Fruit fly (Drosophila melanogaster) whole organism, embryonic: ENCODE data around the gene Gclc.

Source experiments
- CG10321 ChIP-seq: fragments of 200-800 bp; sonication (Bioruptor generic); IDR thresholded peaks from 2 replicates; pipeline ENCODE4 v1.3.6; 2022; ENCODE audit warnings: missing biosample characterization, missing genetic modification characterization
- CG10565 ChIP-seq: fragments of 200-800 bp; sonication (Bioruptor generic); optimal IDR thresholded peaks from 3 replicates; lab custom pipeline; 2016; ENCODE audit warnings: missing biosample characterization, mild to moderate bottlenecking, missing genetic modification characterization
- CG12155 ChIP-seq: fragments of 200-800 bp; sonication (Bioruptor generic); optimal IDR thresholded peaks from 3 replicates; lab custom pipeline; 2016; ENCODE audit warnings: missing biosample characterization, missing genetic modification characterization
- CG12219 ChIP-seq: fragments of 200-800 bp; sonication (Bioruptor generic); optimal IDR thresholded peaks from 3 replicates; lab custom pipeline; 2018; ENCODE audit warnings: missing biosample characterization, mild to moderate bottlenecking, missing genetic modification characterization
- CG14667 ChIP-seq: fragments of 200-800 bp; sonication (Bioruptor generic); IDR thresholded peaks from 2 replicates; pipeline ENCODE4 v1.3.6; 2022; ENCODE audit warnings: missing biosample characterization, missing genetic modification characterization
- CG14965 ChIP-seq: fragments of 200-800 bp; sonication (Bioruptor generic); optimal IDR thresholded peaks from 2 replicates; lab custom pipeline; 2016; ENCODE audit warnings: missing biosample characterization, missing genetic modification characterization, borderline replicate concordance
- CG15479 ChIP-seq: fragments of 200-800 bp; sonication (Bioruptor generic); optimal IDR thresholded peaks from 3 replicates; lab custom pipeline; 2019; ENCODE audit warnings: missing biosample characterization, mild to moderate bottlenecking, missing genetic modification characterization, moderate library complexity
- CG18262 ChIP-seq: fragments of 200-800 bp; optimal IDR thresholded peaks from 3 replicates; lab custom pipeline; 2019; ENCODE audit warnings: missing biosample characterization, mild to moderate bottlenecking, missing genetic modification characterization, moderate library complexity
- CG3407 ChIP-seq: fragments of 200-800 bp; sonication (Bioruptor generic); optimal IDR thresholded peaks from 2 replicates; lab custom pipeline; 2018; ENCODE audit warnings: missing biosample characterization, mild to moderate bottlenecking, missing genetic modification characterization
- CG34224 ChIP-seq: fragments of 200-800 bp; sonication (Bioruptor generic); IDR thresholded peaks from 3 replicates; pipeline ENCODE4 v1.3.6; 2022; ENCODE audit warnings: missing biosample characterization, missing genetic modification characterization; ENCODE audit not compliant: partially characterized antibody
- CG3995 ChIP-seq: fragments of 200-800 bp; sonication (Bioruptor generic); optimal IDR thresholded peaks from 3 replicates; lab custom pipeline; 2016; ENCODE audit warnings: missing biosample characterization, missing genetic modification characterization
- CG6272 ChIP-seq: fragments of 200-800 bp; sonication (Bioruptor generic); IDR thresholded peaks from 2 replicates; pipeline ENCODE4 v1.3.6; 2022; ENCODE audit warnings: missing biosample characterization, missing genetic modification characterization
- CG6689 ChIP-seq: fragments of 200-800 bp; sonication (Bioruptor generic); IDR thresholded peaks from 2 replicates; pipeline ENCODE4 v1.3.6; 2022; ENCODE audit warnings: missing biosample characterization, missing genetic modification characterization
- CG7987 ChIP-seq: fragments of 200-800 bp; sonication (Bioruptor generic); optimal IDR thresholded peaks from 2 replicates; lab custom pipeline; 2018; ENCODE audit warnings: missing biosample characterization, mild to moderate bottlenecking, missing genetic modification characterization, moderate library complexity
- Chrac-16 ChIP-seq: fragments of 200-800 bp; sonication (Bioruptor generic); optimal IDR thresholded peaks from 3 replicates; lab custom pipeline; 2016; ENCODE audit warnings: missing biosample characterization, missing genetic modification characterization
- CkIIα-i1 ChIP-seq: fragments of 200-800 bp; sonication (Bioruptor generic); IDR thresholded peaks from 2 replicates; pipeline ENCODE4 v1.3.6; 2022; ENCODE audit warnings: missing biosample characterization, missing genetic modification characterization
- Dbx ChIP-seq: fragments of 200-800 bp; sonication (Bioruptor generic); IDR thresholded peaks from 3 replicates; pipeline ENCODE4 v1.3.6; 2022; ENCODE audit warnings: missing biosample characterization, missing genetic modification characterization
- Dll ChIP-seq: fragments of 200-800 bp; sonication (Bioruptor generic); IDR thresholded peaks from 4 replicates; pipeline ENCODE4 v1.3.6; 2022; ENCODE audit warnings: missing biosample characterization, missing genetic modification characterization; ENCODE audit not compliant: partially characterized antibody
- E2f1 ChIP-seq: fragments of 200-800 bp; sonication (Bioruptor generic); IDR thresholded peaks from 2 replicates; pipeline ENCODE4 v1.3.6; 2022; ENCODE audit warnings: missing biosample characterization, missing genetic modification characterization
- Ets65A ChIP-seq: fragments of 200-800 bp; sonication (Bioruptor generic); peaks from one replicate; lab custom pipeline; 2016; ENCODE audit warnings: missing biosample characterization, missing genetic modification characterization
- Gug ChIP-seq: fragments of 200-800 bp; sonication (Bioruptor generic); IDR thresholded peaks from 4 replicates; pipeline ENCODE4 v1.3.6; 2022; ENCODE audit warnings: missing biosample characterization, missing genetic modification characterization
- Hand ChIP-seq: fragments of 200-800 bp; sonication (Bioruptor generic); optimal IDR thresholded peaks from 2 replicates; lab custom pipeline; 2017; ENCODE audit warnings: mild to moderate bottlenecking, missing biosample characterization, missing genetic modification reagents, missing genetic modification characterization
- MTF-1 ChIP-seq: fragments of 200-800 bp; sonication (Bioruptor generic); optimal IDR thresholded peaks from 2 replicates; lab custom pipeline; 2018; ENCODE audit warnings: missing biosample characterization, mild to moderate bottlenecking, missing genetic modification characterization, borderline replicate concordance
- NFAT ChIP-seq: fragments of 200-800 bp; sonication (Bioruptor generic); IDR thresholded peaks from 2 replicates; pipeline ENCODE4 v1.3.6; 2022; ENCODE audit warnings: missing biosample characterization, missing genetic modification characterization
- NK7.1 ChIP-seq: fragments of 200-800 bp; sonication (Bioruptor generic); optimal IDR thresholded peaks from 3 replicates; lab custom pipeline; 2016; ENCODE audit warnings: missing biosample characterization, missing genetic modification characterization
- NfI ChIP-seq: fragments of 200-800 bp; sonication (Bioruptor generic); optimal IDR thresholded peaks from 3 replicates; lab custom pipeline; 2018; ENCODE audit warnings: missing biosample characterization, mild to moderate bottlenecking, missing genetic modification characterization, moderate library complexity
- Poxn ChIP-seq: fragments of 200-800 bp; sonication (Bioruptor generic); IDR thresholded peaks from 2 replicates; pipeline ENCODE4 v1.3.6; 2022; ENCODE audit warnings: missing biosample characterization, missing genetic modification characterization
- ase ChIP-seq: fragments of 200-800 bp; sonication (Bioruptor generic); IDR thresholded peaks from 3 replicates; pipeline ENCODE4 v1.3.6; 2022; ENCODE audit warnings: missing biosample characterization, missing genetic modification characterization
- br ChIP-seq: fragments of >200 bp; optimal IDR thresholded peaks from 2 replicates; lab custom pipeline; 2017
- corto ChIP-seq: fragments of 200-800 bp; sonication (Bioruptor generic); optimal IDR thresholded peaks from 2 replicates; lab custom pipeline; 2016; ENCODE audit warnings: missing biosample characterization, mild to moderate bottlenecking, missing genetic modification characterization, moderate library complexity
- crc ChIP-seq: fragments of 200-800 bp; sonication (Bioruptor generic); optimal IDR thresholded peaks from 2 replicates; lab custom pipeline; 2016; ENCODE audit warnings: missing biosample characterization, missing genetic modification characterization
- cwo ChIP-seq: fragments of 200-800 bp; sonication (Bioruptor generic); optimal IDR thresholded peaks from 3 replicates; lab custom pipeline; 2017; ENCODE audit warnings: missing biosample characterization, missing genetic modification characterization, mild to moderate bottlenecking, moderate library complexity, missing genetic modification reagents
- eve ChIP-seq, 2 experiments: fragments of >200 bp; optimal IDR thresholded peaks; 2 replicates each; lab custom pipeline; 2017; ENCODE audit warnings: missing biosample characterization in 2 of 2, missing genetic modification characterization in 2 of 2
- fd64A ChIP-seq: fragments of 200-800 bp; sonication (Bioruptor generic); optimal IDR thresholded peaks from 3 replicates; lab custom pipeline; 2018; ENCODE audit warnings: missing biosample characterization, mild to moderate bottlenecking, missing genetic modification characterization
- gem ChIP-seq: fragments of 200-800 bp; sonication (Bioruptor generic); optimal IDR thresholded peaks from 2 replicates; lab custom pipeline; 2019; ENCODE audit warnings: missing biosample characterization, mild to moderate bottlenecking, missing genetic modification characterization, moderate library complexity
- gfzf ChIP-seq: fragments of 200-800 bp; sonication (Bioruptor generic); optimal IDR thresholded peaks from 2 replicates; lab custom pipeline; 2016; ENCODE audit warnings: missing biosample characterization, mild to moderate bottlenecking, missing genetic modification characterization, moderate library complexity
- gsb-n ChIP-seq: fragments of 200-800 bp; sonication (Bioruptor generic); optimal IDR thresholded peaks from 3 replicates; lab custom pipeline; 2018; ENCODE audit warnings: missing biosample characterization, mild to moderate bottlenecking, missing genetic modification characterization
- her ChIP-seq: fragments of 200-800 bp; sonication (Bioruptor generic); optimal IDR thresholded peaks from 2 replicates; lab custom pipeline; 2016; ENCODE audit warnings: missing biosample characterization, missing genetic modification characterization
- lbe ChIP-seq: fragments of 200-800 bp; sonication (Bioruptor generic); optimal IDR thresholded peaks from 2 replicates; lab custom pipeline; 2016; ENCODE audit warnings: missing biosample characterization, mild to moderate bottlenecking, missing genetic modification characterization
- lov ChIP-seq, 2 experiments: fragments of 200-800 bp in 1 of 2; fragments of >200 bp in 1 of 2; sonication (Bioruptor generic) in 1 of 2; IDR thresholded peaks in 1 of 2; optimal IDR thresholded peaks in 1 of 2; 2 replicates in 1 of 2; 3 replicates in 1 of 2; pipeline versions ENCODE4 v1.3.6 to Lab custom; 2017 to 2022; ENCODE audit warnings: missing biosample characterization in 1 of 2, missing genetic modification characterization in 1 of 2
- otp ChIP-seq: fragments of 200-800 bp; sonication (Bioruptor generic); IDR thresholded peaks from 3 replicates; pipeline ENCODE4, ENCODE4 v1.3.6; 2022; ENCODE audit warnings: missing biosample characterization, missing genetic modification characterization
- p53 ChIP-seq: fragments of 200-800 bp; sonication (Bioruptor generic); optimal IDR thresholded peaks from 2 replicates; lab custom pipeline; 2016; ENCODE audit warnings: missing biosample characterization, missing genetic modification characterization
- schlank ChIP-seq: fragments of 200-800 bp; sonication (Bioruptor generic); optimal IDR thresholded peaks from 2 replicates; lab custom pipeline; 2018; ENCODE audit warnings: missing biosample characterization, mild to moderate bottlenecking, missing genetic modification characterization
- sim ChIP-seq: fragments of 200-800 bp; sonication (Bioruptor generic); IDR thresholded peaks from 2 replicates; pipeline ENCODE4 v1.3.6; 2022; ENCODE audit warnings: missing biosample characterization, missing genetic modification characterization
- sob ChIP-seq: fragments of 200-800 bp; sonication (Bioruptor generic); IDR thresholded peaks from 2 replicates; pipeline ENCODE4 v1.3.6; 2022; ENCODE audit warnings: missing biosample characterization, missing genetic modification characterization
- tin ChIP-seq: fragments of 200-800 bp; sonication (Bioruptor generic); optimal IDR thresholded peaks from 3 replicates; lab custom pipeline; 2016; ENCODE audit warnings: missing biosample characterization, missing genetic modification characterization
- tll ChIP-seq, 2 experiments: fragments of 200-800 bp in 1 of 2; fragments of >200 bp in 1 of 2; sonication (Bioruptor generic) in 1 of 2; optimal IDR thresholded peaks; 2 replicates each; lab custom pipeline; 2017 to 2019; ENCODE audit warnings: missing biosample characterization in 2 of 2, missing genetic modification characterization in 2 of 2, mild to moderate bottlenecking in 1 of 2, moderate library complexity in 1 of 2
- unc-4 ChIP-seq: fragments of 200-800 bp; sonication (Bioruptor generic); IDR thresholded peaks from 2 replicates; pipeline ENCODE4 v1.3.6; 2022; ENCODE audit warnings: missing biosample characterization, missing genetic modification characterization; ENCODE audit not compliant: partially characterized antibody
- yki ChIP-seq: fragments of >200 bp; optimal IDR thresholded peaks from 3 replicates; lab custom pipeline; 2018

The Gclc gene

DNA sequence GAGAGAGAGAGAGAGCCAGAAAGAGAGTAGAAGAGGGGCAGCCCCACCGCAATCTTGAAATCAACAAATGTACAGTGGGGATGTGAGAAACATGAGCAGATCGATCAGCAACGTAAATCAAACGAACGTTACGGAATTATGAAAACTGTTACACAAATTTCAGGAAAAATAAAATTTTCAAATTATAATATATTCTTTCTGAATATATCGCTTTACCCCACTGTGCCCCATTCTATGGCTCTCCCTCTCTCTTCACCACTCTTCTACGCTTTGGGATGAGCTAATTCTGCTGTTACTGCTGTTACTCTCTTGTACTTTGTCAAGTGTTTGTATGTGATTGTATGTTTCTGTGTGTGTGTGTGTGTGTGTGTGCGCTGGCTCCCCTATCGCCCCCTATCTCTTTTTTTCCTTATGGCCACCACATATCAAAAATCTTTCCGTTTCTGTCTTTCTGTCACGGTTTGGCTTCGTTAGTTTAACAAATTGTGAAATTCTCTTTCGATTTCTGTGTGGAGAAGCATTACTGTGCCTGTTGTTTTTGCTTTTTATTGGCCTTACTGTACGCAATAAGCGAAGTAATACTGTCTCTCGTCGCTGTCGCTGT lies 24.8 kb downstream of the Gclc start (continued):
- peak; percentile 90 for TF ChIP-seq fd64A (GFP tag; lab: Kevin White, UChicago)
- TF ChIP-seq cwo (GFP tag; lab: Kevin White, UChicago) = peak; percentile 96
- TF ChIP-seq CG3407 (GFP tag; lab: Kevin White, UChicago) = peak; percentile 91
- TF ChIP-seq CG3995 (GFP tag; lab: Kevin White, UChicago) = peak; percentile 94
- no peak for TF ChIP-seq CG14965 (GFP tag; lab: Kevin White, UChicago)
- no peak for TF ChIP-seq CG15479 (GFP tag; lab: Kevin White, UChicago)
- peak; percentile 93 for TF ChIP-seq Poxn
- peak; percentile 90 for TF ChIP-seq lbe (GFP tag; lab: Kevin White, UChicago)
- peak; percentile 67; the same call in 2 of the 3 replicates for TF ChIP-seq CG34224 (GFP tag; lab: Robert Waterston, UW)
- TF ChIP-seq yki (lab: Kevin White, UChicago) = peak; percentile 5
- TF ChIP-seq CG18262 (tag; lab: Kevin White, UChicago) = peak; percentile 94
- peak; percentile 99 for TF ChIP-seq otp (GFP tag; lab: Robert Waterston, UW)
- TF ChIP-seq p53 (GFP tag; lab: Kevin White, UChicago) = no peak
- TF ChIP-seq CG6272 (GFP tag; lab: Robert Waterston, UW) = peak; percentile 97
- peak; percentile 95 for TF ChIP-seq corto
- TF ChIP-seq CG7987 = peak; percentile 84
- TF ChIP-seq tin (GFP tag; lab: Kevin White, UChicago) = peak; percentile 95
- peak; percentile 74 for TF ChIP-seq CG10565 (GFP tag; lab: Kevin White, UChicago)
- TF ChIP-seq MTF-1 (GFP tag; lab: Kevin White, UChicago) = peak; percentile 90
- TF ChIP-seq NFAT = peak; percentile 98
- peak; percentile 93 for TF ChIP-seq schlank (tag; lab: Kevin White, UChicago)
- TF ChIP-seq CG14667 (GFP tag; lab: Robert Waterston, UW) = peak; percentile 97
- peak; percentile 86 for TF ChIP-seq CG10321
- TF ChIP-seq sim = peak; percentile 97
- TF ChIP-seq gsb-n (tag; lab: Kevin White, UChicago) = peak; percentile 95
- peak; percentile 96 for TF ChIP-seq Hand (GFP tag; lab: Kevin White, UChicago)
- TF ChIP-seq ase (GFP tag; lab: Robert Waterston, UW) = peak; percentile 99
- TF ChIP-seq Gug = peak; percentile 96
- TF ChIP-seq eve (GFP tag; optimal IDR thresholded peaks at IDR 0.05; lab: Kevin White, UChicago) = peak in 1 of 2 experiments; percentile 97
- peak; percentile 98 for TF ChIP-seq gem (tag; lab: Kevin White, UChicago)
- TF ChIP-seq CG12155 = peak; percentile 93
- peak; percentile 79 for TF ChIP-seq NK7.1 (GFP tag; lab: Kevin White, UChicago)
- peak; percentile 98 for TF ChIP-seq Dbx
- no peak for TF ChIP-seq gfzf (GFP tag; lab: Kevin White, UChicago)
- TF ChIP-seq tll (GFP tag; optimal IDR thresholded peaks at IDR 0.05; lab: Kevin White, UChicago) = no peak
- TF ChIP-seq CG6689 (GFP tag; lab: Robert Waterston, UW) = peak; percentile 98
- TF ChIP-seq CkIIα-i1 (GFP tag; lab: Robert Waterston, UW) = peak; percentile 96
- TF ChIP-seq br (lab: Kevin White, UChicago) = no peak
- peak; percentile 96 for TF ChIP-seq Ets65A (GFP tag; lab: Kevin White, UChicago)
- TF ChIP-seq NfI (GFP tag; lab: Kevin White, UChicago) = peak; percentile 96
- TF ChIP-seq CG12219 (GFP tag; lab: Kevin White, UChicago) = peak; percentile 96
- TF ChIP-seq E2f1 = peak; percentile 98
- peak; percentile 99 for TF ChIP-seq sob (GFP tag; lab: Robert Waterston, UW)
- TF ChIP-seq unc-4 (GFP tag; lab: Robert Waterston, UW) = 0 out of 2 replicates have a peak, but pooled peaks have one; percentile 24
- peak; percentile 67; the same call in 3 of the 4 replicates for TF ChIP-seq Dll (GFP tag; lab: Robert Waterston, UW)
- peak; percentile 94 for TF ChIP-seq Chrac-16 (GFP tag; lab: Kevin White, UChicago)
- peak; percentile 75 for TF ChIP-seq crc (GFP tag; lab: Kevin White, UChicago)
- TF ChIP-seq lov (optimal IDR thresholded peaks at IDR 0.05; lab: Kevin White, UChicago) = no peak
- TF ChIP-seq lov (GFP tag; IDR thresholded peaks at IDR 0.05; lab: Robert Waterston, UW) = peak; percentile 97
- peak; percentile 79 for TF ChIP-seq her (GFP tag; lab: Kevin White, UChicago)
